Fruit fly (Drosophila melanogaster) whole organism, embryonic: Measurements from ENCODE around the gene E2f1.

Source experiments
- CG10147 ChIP-seq: fragments of 200-800 bp; sonication (Bioruptor generic); optimal IDR thresholded peaks from 2 replicates; lab custom pipeline; 2019; ENCODE audit warnings: missing biosample characterization, mild to moderate bottlenecking, missing genetic modification characterization, moderate library complexity
- CG10267 ChIP-seq: fragments of 200-800 bp; sonication (Bioruptor generic); optimal IDR thresholded peaks from 2 replicates; lab custom pipeline; 2018; ENCODE audit warnings: missing biosample characterization, mild to moderate bottlenecking, missing genetic modification characterization, moderate library complexity
- CG11456 ChIP-seq: fragments of 200-800 bp; sonication (Bioruptor generic); IDR thresholded peaks from 3 replicates; pipeline ENCODE4 v1.3.6; 2022; ENCODE audit warnings: missing biosample characterization, missing genetic modification characterization
- CG11723 ChIP-seq: fragments of 200-800 bp; sonication (Bioruptor generic); optimal IDR thresholded peaks from 2 replicates; lab custom pipeline; 2017; ENCODE audit warnings: missing biosample characterization, mild to moderate bottlenecking, missing genetic modification characterization
- CG15696 ChIP-seq: fragments of 200-800 bp; sonication (Bioruptor generic); optimal IDR thresholded peaks from 2 replicates; lab custom pipeline; 2019; ENCODE audit warnings: missing biosample characterization, mild to moderate bottlenecking, missing genetic modification characterization, moderate library complexity
- CG17568 ChIP-seq: fragments of 200-800 bp; sonication (Bioruptor generic); optimal IDR thresholded peaks from 2 replicates; lab custom pipeline; 2018; ENCODE audit warnings: missing biosample characterization, mild to moderate bottlenecking, missing genetic modification characterization, moderate library complexity
- CG17612 ChIP-seq: fragments of 200-800 bp; sonication (Bioruptor generic); IDR thresholded peaks from 2 replicates; pipeline ENCODE4 v1.3.6; 2022; ENCODE audit warnings: missing biosample characterization, missing genetic modification characterization
- CG17802 ChIP-seq: fragments of 200-800 bp; sonication (Bioruptor generic); optimal IDR thresholded peaks from 2 replicates; lab custom pipeline; 2018; ENCODE audit warnings: missing biosample characterization, mild to moderate bottlenecking, missing genetic modification characterization, moderate library complexity
- CG18262 ChIP-seq: fragments of 200-800 bp; optimal IDR thresholded peaks from 3 replicates; lab custom pipeline; 2019; ENCODE audit warnings: missing biosample characterization, mild to moderate bottlenecking, missing genetic modification characterization, moderate library complexity
- CG18476 ChIP-seq: fragments of 200-800 bp; sonication (Bioruptor generic); optimal IDR thresholded peaks from 2 replicates; lab custom pipeline; 2016; ENCODE audit warnings: missing biosample characterization, mild to moderate bottlenecking, missing genetic modification characterization
- CG30403 ChIP-seq: fragments of 200-800 bp; sonication (Bioruptor generic); optimal IDR thresholded peaks from 3 replicates; lab custom pipeline; 2016; ENCODE audit warnings: missing biosample characterization, missing genetic modification characterization
- CG32767 ChIP-seq: fragments of 200-800 bp; sonication (Bioruptor generic); IDR thresholded peaks from 2 replicates; pipeline ENCODE4 v1.3.6; 2022; ENCODE audit warnings: missing biosample characterization, missing genetic modification characterization
- CG32772 ChIP-seq: fragments of 200-800 bp; sonication (Bioruptor generic); IDR thresholded peaks from 2 replicates; pipeline ENCODE4 v1.3.6; 2022; ENCODE audit warnings: missing biosample characterization, missing genetic modification characterization
- CG34224 ChIP-seq: fragments of 200-800 bp; sonication (Bioruptor generic); IDR thresholded peaks from 3 replicates; pipeline ENCODE4 v1.3.6; 2022; ENCODE audit warnings: missing biosample characterization, missing genetic modification characterization; ENCODE audit not compliant: partially characterized antibody
- CG3995 ChIP-seq: fragments of 200-800 bp; sonication (Bioruptor generic); optimal IDR thresholded peaks from 3 replicates; lab custom pipeline; 2016; ENCODE audit warnings: missing biosample characterization, missing genetic modification characterization
- CG4328 ChIP-seq: fragments of 200-800 bp; sonication (Bioruptor generic); optimal IDR thresholded peaks from 3 replicates; lab custom pipeline; 2017; ENCODE audit warnings: missing biosample characterization, missing genetic modification reagents, missing genetic modification characterization
- CG4360 ChIP-seq: fragments of 200-800 bp; sonication (Bioruptor generic); IDR thresholded peaks from 2 replicates; pipeline ENCODE4 v1.3.6; 2022; ENCODE audit warnings: missing biosample characterization, missing genetic modification characterization
- CG4424 ChIP-seq: fragments of 200-800 bp; sonication (Bioruptor generic); optimal IDR thresholded peaks from 3 replicates; lab custom pipeline; 2016; ENCODE audit warnings: missing biosample characterization, missing genetic modification characterization
- CG6654 ChIP-seq: fragments of 200-800 bp; sonication (Bioruptor generic); optimal IDR thresholded peaks from 2 replicates; lab custom pipeline; 2017; ENCODE audit warnings: missing biosample characterization, mild to moderate bottlenecking, missing genetic modification characterization
- CG7271 ChIP-seq: fragments of 200-800 bp; sonication (Bioruptor generic); optimal IDR thresholded peaks from 2 replicates; lab custom pipeline; 2018; ENCODE audit warnings: missing biosample characterization, mild to moderate bottlenecking, missing genetic modification characterization, moderate library complexity
- CHES-1-like ChIP-seq: fragments of 200-800 bp; sonication (Bioruptor generic); optimal IDR thresholded peaks from 2 replicates; lab custom pipeline; 2016; ENCODE audit warnings: missing biosample characterization, missing genetic modification characterization
- Dad ChIP-seq: fragments of 200-800 bp; sonication (Bioruptor generic); optimal IDR thresholded peaks from 3 replicates; lab custom pipeline; 2016; ENCODE audit warnings: missing biosample characterization, missing genetic modification characterization
- Deaf1 ChIP-seq: fragments of 200-800 bp; optimal IDR thresholded peaks from 3 replicates; lab custom pipeline; 2019; ENCODE audit warnings: missing biosample characterization, mild to moderate bottlenecking, missing genetic modification characterization, moderate library complexity
- Dfd ChIP-seq, 2 experiments: fragments of >200 bp; optimal IDR thresholded peaks; 2 replicates each; lab custom pipeline; 2017; ENCODE audit warnings: missing biosample characterization in 2 of 2, missing genetic modification characterization in 2 of 2
- Fer3 ChIP-seq: fragments of 200-800 bp; sonication (Bioruptor generic); optimal IDR thresholded peaks from 2 replicates; lab custom pipeline; 2018; ENCODE audit warnings: missing biosample characterization, mild to moderate bottlenecking, missing genetic modification characterization, moderate library complexity
- Hr78 ChIP-seq, 2 experiments: fragments of 200-800 bp in 1 of 2; fragments of >200 bp in 1 of 2; sonication (Bioruptor generic) in 1 of 2; optimal IDR thresholded peaks; 2 replicates each; lab custom pipeline; 2017 to 2019; ENCODE audit warnings: missing biosample characterization in 2 of 2, missing genetic modification characterization in 2 of 2, mild to moderate bottlenecking in 1 of 2, moderate library complexity in 1 of 2
- Nf-YC ChIP-seq: fragments of 200-800 bp; optimal IDR thresholded peaks from 3 replicates; lab custom pipeline; 2019; ENCODE audit warnings: missing biosample characterization, mild to moderate bottlenecking, missing genetic modification characterization, moderate library complexity
- Optix ChIP-seq: fragments of 200-800 bp; sonication (Bioruptor generic); IDR thresholded peaks from 3 replicates; pipeline ENCODE4 v1.3.6; 2022; ENCODE audit warnings: missing biosample characterization, missing genetic modification characterization
- Poxn ChIP-seq: fragments of 200-800 bp; sonication (Bioruptor generic); IDR thresholded peaks from 2 replicates; pipeline ENCODE4 v1.3.6; 2022; ENCODE audit warnings: missing biosample characterization, missing genetic modification characterization
- Ravus ChIP-seq: fragments of 200-800 bp; sonication (Bioruptor generic); IDR thresholded peaks from 2 replicates; pipeline ENCODE4 v1.3.6; 2022; ENCODE audit warnings: missing biosample characterization, missing genetic modification characterization
- Rfx ChIP-seq: fragments of 200-800 bp; sonication (Bioruptor generic); IDR thresholded peaks from 2 replicates; pipeline ENCODE4 v1.3.6; 2022; ENCODE audit warnings: missing biosample characterization, missing genetic modification characterization
- Side ChIP-seq: fragments of 200-800 bp; sonication (Bioruptor generic); optimal IDR thresholded peaks from 2 replicates; lab custom pipeline; 2016; ENCODE audit warnings: missing biosample characterization, missing genetic modification characterization
- Usf ChIP-seq: fragments of 200-800 bp; sonication (Bioruptor generic); optimal IDR thresholded peaks from 2 replicates; lab custom pipeline; 2017; ENCODE audit warnings: missing genotype, missing biosample characterization, missing genetic modification characterization
- al ChIP-seq: fragments of 200-800 bp; sonication (Bioruptor generic); IDR thresholded peaks from 2 replicates; pipeline ENCODE4 v1.3.6; 2022; ENCODE audit warnings: missing biosample characterization, missing genetic modification characterization
- cg ChIP-seq: fragments of 200-800 bp; sonication (Bioruptor generic); optimal IDR thresholded peaks from 3 replicates; lab custom pipeline; 2019; ENCODE audit warnings: missing biosample characterization, mild to moderate bottlenecking, missing genetic modification characterization, moderate library complexity
- dati ChIP-seq: fragments of 200-800 bp; sonication (Bioruptor generic); IDR thresholded peaks from 2 replicates; pipeline ENCODE4 v1.3.6; 2022; ENCODE audit warnings: missing biosample characterization, missing genetic modification characterization
- fu2 ChIP-seq: fragments of 200-800 bp; sonication (Bioruptor generic); optimal IDR thresholded peaks from 2 replicates; lab custom pipeline; 2016; ENCODE audit warnings: missing biosample characterization, missing genetic modification characterization
- gce ChIP-seq: fragments of 200-800 bp; sonication (Bioruptor generic); IDR thresholded peaks from 3 replicates; pipeline ENCODE4 v1.3.6; 2022; ENCODE audit warnings: missing biosample characterization, missing genetic modification characterization
- ind ChIP-seq: fragments of 200-800 bp; sonication (Bioruptor generic); optimal IDR thresholded peaks from 3 replicates; lab custom pipeline; 2016; ENCODE audit warnings: missing biosample characterization, missing genetic modification characterization
- insv ChIP-seq, 2 experiments: fragments of 200-800 bp; sonication (Bioruptor generic); optimal IDR thresholded peaks; 3 replicates each; lab custom pipeline; 2016 to 2018; ENCODE audit warnings: missing biosample characterization in 2 of 2, missing genetic modification characterization in 2 of 2
- lbe ChIP-seq: fragments of 200-800 bp; sonication (Bioruptor generic); optimal IDR thresholded peaks from 2 replicates; lab custom pipeline; 2016; ENCODE audit warnings: missing biosample characterization, mild to moderate bottlenecking, missing genetic modification characterization
- mam ChIP-seq: fragments of 200-800 bp; sonication (Bioruptor generic); optimal IDR thresholded peaks from 3 replicates; lab custom pipeline; 2016; ENCODE audit warnings: missing biosample characterization, missing genetic modification characterization
- nerfin-1 ChIP-seq: fragments of 200-800 bp; sonication (Bioruptor generic); optimal IDR thresholded peaks from 3 replicates; lab custom pipeline; 2019; ENCODE audit warnings: missing biosample characterization, mild to moderate bottlenecking, missing genetic modification characterization, moderate library complexity
- nerfin-2 ChIP-seq: fragments of 200-800 bp; sonication (Bioruptor generic); IDR thresholded peaks from 2 replicates; pipeline ENCODE4 v1.3.6; 2022; ENCODE audit warnings: missing biosample characterization, missing genetic modification characterization; ENCODE audit not compliant: partially characterized antibody
- odd ChIP-seq: fragments of 200-800 bp; sonication (Bioruptor generic); optimal IDR thresholded peaks from 2 replicates; lab custom pipeline; 2017; ENCODE audit warnings: missing biosample characterization, mild to moderate bottlenecking, missing genetic modification characterization
- pho ChIP-seq: fragments of 200-800 bp; sonication (Bioruptor generic); optimal IDR thresholded peaks from 2 replicates; lab custom pipeline; 2016; ENCODE audit warnings: missing biosample characterization, missing genetic modification characterization
- pum ChIP-seq: fragments of 200-800 bp; sonication (Bioruptor generic); optimal IDR thresholded peaks from 2 replicates; lab custom pipeline; 2016; ENCODE audit warnings: missing biosample characterization, missing genetic modification characterization
- ssp ChIP-seq: fragments of 200-800 bp; sonication (Bioruptor generic); IDR thresholded peaks from 2 replicates; pipeline ENCODE4 v1.3.6; 2022; ENCODE audit warnings: missing biosample characterization, missing genetic modification characterization
- trh ChIP-seq: fragments of 200-800 bp; sonication (Bioruptor generic); optimal IDR thresholded peaks from 2 replicates; lab custom pipeline; 2016; ENCODE audit warnings: missing biosample characterization, missing genetic modification characterization
- twi ChIP-seq: fragments of 200-800 bp; optimal IDR thresholded peaks from 2 replicates; lab custom pipeline; 2019; ENCODE audit warnings: missing biosample characterization, mild to moderate bottlenecking, missing genetic modification characterization, moderate library complexity
- unpg ChIP-seq: fragments of 200-800 bp; sonication (Bioruptor generic); optimal IDR thresholded peaks from 3 replicates; lab custom pipeline; 2018; ENCODE audit warnings: missing biosample characterization, mild to moderate bottlenecking, missing genetic modification characterization, moderate library complexity
- vfl ChIP-seq: fragments of 200-800 bp; sonication (Bioruptor generic); optimal IDR thresholded peaks from 2 replicates; lab custom pipeline; 2016; ENCODE audit warnings: missing biosample characterization, missing genetic modification characterization

The E2f1 gene

dm6 chr3R:21594417-21594892 lies 66.2 kb downstream of the E2f1 start (continued):
- TF ChIP-seq CG4360 (GFP tag; lab: Robert Waterston, UW), result no peak
- TF ChIP-seq Dfd (GFP tag; optimal IDR thresholded peaks at IDR 0.05; lab: Kevin White, UChicago), result no peak
- no peak for TF ChIP-seq CG4328 (GFP tag; lab: Kevin White, UChicago)
- no peak for TF ChIP-seq mam
- TF ChIP-seq CG10267, result peak; percentile 23
- TF ChIP-seq insv (GFP tag; optimal IDR thresholded peaks at IDR 0.05; lab: Kevin White, UChicago), result no peak
- TF ChIP-seq CG32772 (GFP tag; lab: Robert Waterston, UW), result no peak
- TF ChIP-seq Poxn (GFP tag; lab: Robert Waterston, UW), result no peak
- TF ChIP-seq Optix (GFP tag; lab: Robert Waterston, UW), result 0 out of 3 replicates have a peak, but pooled peaks have one; percentile 25
- TF ChIP-seq pum (GFP tag; lab: Kevin White, UChicago), result no peak
- TF ChIP-seq CG10147, result no peak
- no peak for TF ChIP-seq nerfin-2 (GFP tag; lab: Robert Waterston, UW)
- TF ChIP-seq cg (GFP tag; lab: Kevin White, UChicago), result no peak
- no peak for TF ChIP-seq ind
- TF ChIP-seq CG30403 (GFP tag; lab: Kevin White, UChicago), result peak; percentile 44
- TF ChIP-seq unpg (GFP tag; lab: Kevin White, UChicago), result peak; percentile 45
- TF ChIP-seq ssp (GFP tag; lab: Robert Waterston, UW), result no peak
- TF ChIP-seq CG11456, result no peak
- TF ChIP-seq pho (GFP tag; lab: Kevin White, UChicago), result no peak
- TF ChIP-seq CG18262, result peak; percentile 77
- TF ChIP-seq CHES-1-like (GFP tag; lab: Kevin White, UChicago), result no peak
- no peak for TF ChIP-seq CG15696
- TF ChIP-seq CG32767 (GFP tag; lab: Robert Waterston, UW), result no peak
- TF ChIP-seq CG17612 (GFP tag; lab: Robert Waterston, UW), result no peak
- TF ChIP-seq lbe (GFP tag; lab: Kevin White, UChicago), result no peak
- no peak for TF ChIP-seq nerfin-1 (tag; lab: Kevin White, UChicago)
- TF ChIP-seq Usf (GFP tag; lab: Kevin White, UChicago), result no peak
- TF ChIP-seq twi (tag; lab: Kevin White, UChicago), result no peak
- TF ChIP-seq CG4424 (GFP tag; lab: Kevin White, UChicago), result peak; percentile 10
- TF ChIP-seq fu2 (GFP tag; lab: Kevin White, UChicago), result no peak
- no peak for TF ChIP-seq gce (GFP tag; lab: Robert Waterston, UW)
- no peak for TF ChIP-seq Ravus (GFP tag; lab: Robert Waterston, UW)
- no peak for TF ChIP-seq Fer3 (tag; lab: Kevin White, UChicago)
- TF ChIP-seq CG17568 (GFP tag; lab: Kevin White, UChicago), result no peak
- no peak for TF ChIP-seq Dad (GFP tag; lab: Kevin White, UChicago)
- TF ChIP-seq Nf-YC (tag; lab: Kevin White, UChicago), result no peak
- TF ChIP-seq CG34224 (GFP tag; lab: Robert Waterston, UW), result no peak
- TF ChIP-seq Rfx (GFP tag; lab: Robert Waterston, UW), result no peak
- no peak for TF ChIP-seq CG7271 (tag; lab: Kevin White, UChicago)
- no peak for TF ChIP-seq CG17802
- no peak for TF ChIP-seq Side (GFP tag; lab: Kevin White, UChicago)
- no peak for TF ChIP-seq trh (GFP tag; lab: Kevin White, UChicago)
- peak in 1 of 2 experiments; percentile 16 for TF ChIP-seq Hr78 (GFP tag; optimal IDR thresholded peaks at IDR 0.05; lab: Kevin White, UChicago)
- no peak for TF ChIP-seq Deaf1 (tag; lab: Kevin White, UChicago)
- TF ChIP-seq CG6654 (GFP tag; lab: Kevin White, UChicago), result no peak
- TF ChIP-seq CG11723, result peak; percentile 17
- TF ChIP-seq odd (GFP tag; lab: Kevin White, UChicago), result no peak
- TF ChIP-seq CG3995 (GFP tag; lab: Kevin White, UChicago), result no peak
- no peak for TF ChIP-seq CG18476 (GFP tag; lab: Kevin White, UChicago)
- no peak for TF ChIP-seq vfl (GFP tag; lab: Kevin White, UChicago)
- TF ChIP-seq dati (GFP tag; lab: Robert Waterston, UW), result no peak
- TF ChIP-seq al (GFP tag; lab: Robert Waterston, UW), result no peak
